Fruit fly (Drosophila melanogaster) Kc167 (cell line): Measurements from ENCODE around the gene CG14422.

Experiments
- Myc ChIP-seq: fragments of >200 bp; optimal IDR thresholded peaks from 2 replicates; lab custom pipeline; 2017; ENCODE audit warnings: missing external identifiers
- Sin3A ChIP-seq: fragments of >200 bp; optimal IDR thresholded peaks from 2 replicates; lab custom pipeline; 2018; ENCODE audit warnings: missing external identifiers
- h ChIP-seq: fragments of >200 bp; optimal IDR thresholded peaks from 3 replicates; lab custom pipeline; 2018; ENCODE audit warnings: missing external identifiers
- psq ChIP-seq: fragments of >200 bp; optimal IDR thresholded peaks from 2 replicates; lab custom pipeline; 2017; ENCODE audit warnings: missing external identifiers
- ttk ChIP-seq: sonication (Bioruptor generic); optimal IDR thresholded peaks from 2 replicates; lab custom pipeline; 2017; ENCODE audit warnings: missing external identifiers

dm6 chrX:2907105-2907694 lies 36.0 kb upstream of the CG14422 start:
- TF ChIP-seq ttk (lab: Kevin White, UChicago): no peak
- TF ChIP-seq Myc: no peak
- no peak for TF ChIP-seq Sin3A (lab: Kevin White, UChicago)
- no peak for TF ChIP-seq h
- TF ChIP-seq psq: no peak
